Worm (Caenorhabditis elegans) whole organism, L3 larva: ENCODE results near the gene cpg-2.

Source experiments
- ZK546.5 ChIP-seq: sonication (generic microtip); optimal IDR thresholded peaks from 2 replicates; lab custom pipeline; 2017; ENCODE audit warnings: missing biosample characterization, missing genetic modification characterization
- aly-2 ChIP-seq: fragments of 150-350 bp; optimal IDR thresholded peaks from 2 replicates; lab custom pipeline; 2014; ENCODE audit warnings: missing biosample characterization, missing genetic modification characterization
- ama-1 ChIP-seq: fragments of 150-350 bp; optimal IDR thresholded peaks from 2 replicates; lab custom pipeline; 2018
- ceh-16 ChIP-seq: sonication (generic microtip); optimal IDR thresholded peaks from 2 replicates; lab custom pipeline; 2017; ENCODE audit warnings: missing biosample characterization, missing genetic modification characterization
- ceh-28 ChIP-seq: fragments of 150-350 bp; optimal IDR thresholded peaks from 2 replicates; lab custom pipeline; 2014; ENCODE audit warnings: missing biosample characterization, missing genetic modification reagents, missing genetic modification characterization
- ceh-82 ChIP-seq: fragments of 150-350 bp; optimal IDR thresholded peaks from 2 replicates; lab custom pipeline; 2014; ENCODE audit warnings: missing biosample characterization, missing genetic modification characterization
- egl-5 ChIP-seq: fragments of 150-350 bp; optimal IDR thresholded peaks from 2 replicates; lab custom pipeline; 2017; ENCODE audit warnings: missing biosample characterization, missing genetic modification reagents, missing genetic modification characterization, inconsistent platforms
- elt-1 ChIP-seq: fragments of 150-350 bp; optimal IDR thresholded peaks from 2 replicates; lab custom pipeline; 2014; ENCODE audit warnings: missing biosample characterization, missing genetic modification characterization
- elt-2 ChIP-seq: sonication (generic microtip); optimal IDR thresholded peaks from 2 replicates; lab custom pipeline; 2016; ENCODE audit warnings: missing genetic modification reagents, mild to moderate bottlenecking, missing genetic modification characterization, missing compliant biosample characterization
- eor-1 ChIP-seq, 2 experiments: fragments of 150-350 bp; optimal IDR thresholded peaks; 2 replicates each; lab custom pipeline; 2014 to 2018; ENCODE audit warnings: missing biosample characterization in 2 of 2, missing genetic modification characterization in 2 of 2
- fkh-2 ChIP-seq: fragments of 150-350 bp; optimal IDR thresholded peaks from 2 replicates; lab custom pipeline; 2014; ENCODE audit warnings: missing biosample characterization, missing genetic modification reagents, missing genetic modification characterization
- fos-1 ChIP-seq: fragments of 150-350 bp; optimal IDR thresholded peaks from 2 replicates; lab custom pipeline; 2014; ENCODE audit warnings: missing biosample characterization, missing genetic modification characterization
- hmg-11 ChIP-seq: sonication (generic microtip); optimal IDR thresholded peaks from 2 replicates; lab custom pipeline; 2016; ENCODE audit warnings: missing genetic modification characterization, missing compliant biosample characterization
- jun-1 ChIP-seq: fragments of 150-350 bp; optimal IDR thresholded peaks from 2 replicates; lab custom pipeline; 2014; ENCODE audit warnings: missing biosample characterization, missing genetic modification reagents, missing genetic modification characterization
- lin-39 ChIP-seq: fragments of 150-350 bp; optimal IDR thresholded peaks from 2 replicates; lab custom pipeline; 2018; ENCODE audit warnings: missing biosample characterization, missing genetic modification reagents, missing genetic modification characterization
- lsy-12 ChIP-seq: sonication (generic microtip); optimal IDR thresholded peaks from 2 replicates; lab custom pipeline; 2016; ENCODE audit warnings: mild to moderate bottlenecking, missing genetic modification characterization, missing compliant biosample characterization
- mdl-1 ChIP-seq: fragments of 150-350 bp; optimal IDR thresholded peaks from 2 replicates; lab custom pipeline; 2014; ENCODE audit warnings: missing biosample characterization, missing genetic modification characterization
- mml-1 ChIP-seq: fragments of 150-350 bp; sonication (generic microtip); optimal IDR thresholded peaks from 3 replicates; lab custom pipeline; 2014; ENCODE audit warnings: missing biosample characterization, missing genetic modification characterization
- nhr-11 ChIP-seq: fragments of 150-350 bp; optimal IDR thresholded peaks from 2 replicates; lab custom pipeline; 2014; ENCODE audit warnings: missing biosample characterization, missing genetic modification characterization
- nhr-12 ChIP-seq: fragments of 150-350 bp; optimal IDR thresholded peaks from 2 replicates; lab custom pipeline; 2014; ENCODE audit warnings: missing biosample characterization, missing genetic modification characterization
- nhr-23 ChIP-seq: fragments of 150-350 bp; optimal IDR thresholded peaks from 2 replicates; lab custom pipeline; 2014; ENCODE audit warnings: missing biosample characterization, missing genetic modification reagents, missing genetic modification characterization
- nhr-237 ChIP-seq: fragments of 150-350 bp; optimal IDR thresholded peaks from 2 replicates; lab custom pipeline; 2014; ENCODE audit warnings: missing biosample characterization, missing genetic modification characterization
- nhr-28 ChIP-seq: fragments of 150-350 bp; optimal IDR thresholded peaks from 2 replicates; lab custom pipeline; 2014; ENCODE audit warnings: missing biosample characterization, missing genetic modification characterization
- nhr-43 ChIP-seq: sonication (generic microtip); optimal IDR thresholded peaks from 2 replicates; lab custom pipeline; 2016; ENCODE audit warnings: mild to moderate bottlenecking, missing genetic modification characterization, missing compliant biosample characterization; ENCODE audit not compliant: poor library complexity, severe bottlenecking
- nhr-67 ChIP-seq: fragments of 150-350 bp; optimal IDR thresholded peaks from 2 replicates; lab custom pipeline; 2014; ENCODE audit warnings: missing biosample characterization, missing genetic modification characterization
- nhr-76 ChIP-seq: fragments of 150-350 bp; sonication (generic microtip); optimal IDR thresholded peaks from 5 replicates; lab custom pipeline; 2014; ENCODE audit warnings: missing biosample characterization, missing genetic modification characterization
- pha-4 ChIP-seq: fragments of 150-350 bp; optimal IDR thresholded peaks from 2 replicates; lab custom pipeline; 2014; ENCODE audit warnings: missing biosample characterization, missing genetic modification reagents, missing genetic modification characterization
- pqm-1 ChIP-seq: fragments of 150-350 bp; optimal IDR thresholded peaks from 2 replicates; lab custom pipeline; 2017; ENCODE audit warnings: missing biosample characterization, missing genetic modification characterization, inconsistent platforms
- sea-2 ChIP-seq: fragments of 150-350 bp; sonication (generic microtip); optimal IDR thresholded peaks from 4 replicates; lab custom pipeline; 2014; ENCODE audit warnings: missing biosample characterization, missing genetic modification reagents, missing genetic modification characterization
- skn-1 ChIP-seq: fragments of 150-350 bp; optimal IDR thresholded peaks from 2 replicates; lab custom pipeline; 2014; ENCODE audit warnings: missing biosample characterization, missing genetic modification characterization
- tbx-2 ChIP-seq: sonication (generic microtip); optimal IDR thresholded peaks from 2 replicates; lab custom pipeline; 2016; ENCODE audit warnings: mild to moderate bottlenecking, missing genetic modification characterization, missing compliant biosample characterization
- unc-39 ChIP-seq: sonication (generic microtip); optimal IDR thresholded peaks from 4 replicates; lab custom pipeline; 2017; ENCODE audit warnings: missing biosample characterization, missing genetic modification characterization
- ztf-4 ChIP-seq: fragments of 150-350 bp; optimal IDR thresholded peaks from 2 replicates; lab custom pipeline; 2014; ENCODE audit warnings: missing biosample characterization, missing genetic modification characterization

The cpg-2 gene

ce11 chrIII:7114952-7115488 lies 11.2 kb upstream of the cpg-2 start, which contains the start of gene nhr-10:
Gene nhr-10 (minus strand): TSS chrIII:7115438.
- peak; percentile 77 for TF ChIP-seq nhr-11
- TF ChIP-seq mdl-1 (tag; lab: Kevin White, UChicago) = no peak
- TF ChIP-seq lin-39 (tag; lab: Kevin White, UChicago) = no peak
- TF ChIP-seq, all 47 proteins: peak for 1

ce11 chrIII:7112285-7112684 lies 8.5 kb upstream of the cpg-2 start:
- TF ChIP-seq ztf-4 (tag; lab: Kevin White, UChicago) = no peak
- no peak for TF ChIP-seq tbx-2 (tag; lab: Kevin White, UChicago)
- no peak for TF ChIP-seq ama-1 (lab: Kevin White, UChicago)
- no peak for TF ChIP-seq aly-2
- TF ChIP-seq nhr-23 (tag; lab: Kevin White, UChicago) = no peak
- TF ChIP-seq fos-1 = no peak
- TF ChIP-seq nhr-237 (tag; lab: Kevin White, UChicago) = no peak
- TF ChIP-seq skn-1 (tag; lab: Kevin White, UChicago) = no peak
- TF ChIP-seq hmg-11 (tag; lab: Kevin White, UChicago) = no peak
- no peak for TF ChIP-seq nhr-12 (tag; lab: Kevin White, UChicago)
- no peak for TF ChIP-seq lin-39 (tag; lab: Kevin White, UChicago)
- no peak for TF ChIP-seq ZK546.5 (tag; lab: Kevin White, UChicago)
- TF ChIP-seq jun-1 (tag; lab: Kevin White, UChicago) = no peak
- TF ChIP-seq ceh-28 (tag; lab: Kevin White, UChicago) = no peak
- TF ChIP-seq nhr-11 = no peak
- no peak for TF ChIP-seq unc-39 (tag; lab: Kevin White, UChicago)
- no peak for TF ChIP-seq elt-1 (tag; lab: Kevin White, UChicago)
- TF ChIP-seq nhr-28 (tag; lab: Kevin White, UChicago) = no peak
- no peak for TF ChIP-seq ceh-82
- TF ChIP-seq, all 47 proteins: peak for 0

- TF ChIP-seq skn-1 (tag; lab: Kevin White, UChicago) (no peak), nhr-67 (tag; lab: Kevin White, UChicago) (no peak), jun-1 (tag; lab: Kevin White, UChicago) (no peak), fos-1 (no peak), nhr-43 (no peak), ceh-82 (no peak), mdl-1 (tag; lab: Kevin White, UChicago) (no peak), fkh-2 (no peak), unc-39 (tag; lab: Kevin White, UChicago) (no peak), hmg-11 (tag; lab: Kevin White, UChicago) (no peak), nhr-76 (tag; lab: Kevin White, UChicago) (no peak), egl-5 (no peak), mml-1 (tag; lab: Kevin White, UChicago) (no peak), elt-1 (tag; lab: Kevin White, UChicago) (no peak), nhr-11 (no peak), lsy-12 (tag; lab: Kevin White, UChicago) (no peak), ztf-4 (tag; lab: Kevin White, UChicago) (no peak), nhr-12 (tag; lab: Kevin White, UChicago) (no peak), sea-2 (GFP tag; lab: Kevin White, UChicago) (no peak)
Measured at ce11 chrIII:7111793-7112192, 8.0 kb upstream of the cpg-2 start, which contains the start of gene B0280.7. Gene B0280.7 (minus strand): TSS chrIII:7111893.

- no peak for TF ChIP-seq ceh-82
- no peak for TF ChIP-seq ceh-16 (tag; lab: Kevin White, UChicago)
- TF ChIP-seq elt-2 = peak; percentile 77
- peak; percentile 17 for TF ChIP-seq pha-4 (tag; lab: Kevin White, UChicago)
- peak; percentile 59 for TF ChIP-seq pqm-1 (tag; lab: Kevin White, UChicago)
- no peak for TF ChIP-seq fkh-2
- TF ChIP-seq unc-39 (tag; lab: Kevin White, UChicago) = no peak
- no peak for TF ChIP-seq eor-1 (tag; optimal IDR thresholded peaks at IDR 0.05; lab: Kevin White, UChicago)
- TF ChIP-seq, all 47 proteins: peak for 3
Measured at ce11 chrIII:7107965-7108364, 4.2 kb upstream of the cpg-2 start, which contains the start of gene odd-1. Gene odd-1 (plus strand): TSS chrIII:7108313.

ce11 chrIII:7106854-7107253 lies 3.1 kb upstream of the cpg-2 start:
- TF ChIP-seq nhr-43 (no peak), pqm-1 (tag; lab: Kevin White, UChicago) (peak; percentile 55), elt-2 (peak; percentile 72), aly-2 (no peak), eor-1 (tag; optimal IDR thresholded peaks at IDR 0.05; lab: Kevin White, UChicago) (no peak), unc-39 (tag; lab: Kevin White, UChicago) (no peak)
